Worm (Caenorhabditis elegans): Measurements from ENCODE around the gene F35H12.1.

- no peak for TF ChIP-seq ztf-4 (tag; optimal IDR thresholded peaks at IDR 0.05)
- no peak for TF ChIP-seq pag-3 (tag; optimal IDR thresholded peaks at IDR 0.05; ENCODE audit: borderline replicate concordance, insufficient read depth)
These were observed 12.1 kb downstream of the F35H12.1 start for ce11 chrX:945669-946068.

All from whole organism, L1 larva.